Fruit fly (Drosophila melanogaster): Measurements from ENCODE around the gene Alms1a.

Alms1a gene

dm6 chrX:4627160-4627559, 8.6 kb downstream of the Alms1a start:
- TF ChIP-seq Eip78C (GFP tag) (peak; percentile 40), pdm3 (GFP tag; optimal IDR thresholded peaks at IDR 0.05) (no peak)

- TF ChIP-seq Hr39 (GFP tag; optimal IDR thresholded peaks at IDR 0.05) (no peak), CG9139 (GFP tag; optimal IDR thresholded peaks at IDR 0.05) (no peak), CG1621 (tag; optimal IDR thresholded peaks at IDR 0.05) (no peak), Gug (GFP tag; IDR thresholded peaks at IDR 0.05) (no peak), svp (GFP tag) (peak; percentile 38), dsx (GFP tag; optimal IDR thresholded peaks at IDR 0.05; ENCODE audit: poor library complexity, severe bottlenecking) (no peak), vri (GFP tag; optimal IDR thresholded peaks at IDR 0.05) (peak; percentile 6), spab (GFP tag; optimal IDR thresholded peaks at IDR 0.05) (no peak)
These were observed 16.9 kb downstream of the Alms1a start for dm6 chrX:4618869-4619268.

- TF ChIP-seq Ets21C (GFP tag; optimal IDR thresholded peaks at IDR 0.05) (peak; percentile 44), Met (GFP tag; optimal IDR thresholded peaks at IDR 0.05) (peak; percentile 61), Ets96B (tag; optimal IDR thresholded peaks at IDR 0.05) (no peak), acj6 (GFP tag; optimal IDR thresholded peaks at IDR 0.05) (peak; percentile 26), CG8119 (GFP tag; IDR thresholded peaks at IDR 0.05) (peak; percentile 53; the same call in 2 of the 3 replicates), salr (GFP tag; optimal IDR thresholded peaks at IDR 0.05) (no peak), CG6854 (GFP tag; optimal IDR thresholded peaks at IDR 0.05) (no peak), pdm3 (GFP tag; optimal IDR thresholded peaks at IDR 0.05) (peak; percentile 37), CG7368 (GFP tag; optimal IDR thresholded peaks at IDR 0.05) (peak; percentile 26), CG8632 (GFP tag; optimal IDR thresholded peaks at IDR 0.05) (peak; percentile 15), fd85E (GFP tag; optimal IDR thresholded peaks at IDR 0.05) (no peak), cyc (GFP tag; optimal IDR thresholded peaks at IDR 0.05) (peak; percentile 50), Sox14 (GFP tag; optimal IDR thresholded peaks at IDR 0.05) (peak; percentile 31), OdsH (GFP tag; optimal IDR thresholded peaks at IDR 0.05) (peak; percentile 28), CG6163 (GFP tag; IDR thresholded peaks at IDR 0.05) (peak; percentile 81), Sox15 (GFP tag; optimal IDR thresholded peaks at IDR 0.05) (no peak), CG31627 (GFP tag; optimal IDR thresholded peaks at IDR 0.05) (peak; percentile 65), Smox (GFP tag; optimal IDR thresholded peaks at IDR 0.05) (peak; percentile 47), dac (GFP tag; optimal IDR thresholded peaks at IDR 0.05) (no peak), CG11294 (GFP tag; IDR thresholded peaks at IDR 0.05) (no peak), vri (GFP tag; optimal IDR thresholded peaks at IDR 0.05) (no peak), CG6808 (GFP tag; optimal IDR thresholded peaks at IDR 0.05) (no peak), eg (GFP tag; IDR thresholded peaks at IDR 0.05) (peak; percentile 64; the same call in 2 of the 3 replicates), Gug (GFP tag; IDR thresholded peaks at IDR 0.05) (no peak), svp (GFP tag) (peak; percentile 87), achi (GFP tag; optimal IDR thresholded peaks at IDR 0.05) (no peak), Eip93F (GFP tag; optimal IDR thresholded peaks at IDR 0.05) (no peak), CG8319 (GFP tag; optimal IDR thresholded peaks at IDR 0.05) (peak; percentile 9), CG6276 (GFP tag; optimal IDR thresholded peaks at IDR 0.05) (peak; percentile 47), CG4318 (GFP tag; optimal IDR thresholded peaks at IDR 0.05) (no peak), CG34406 (GFP tag; optimal IDR thresholded peaks at IDR 0.05) (peak; percentile 7), esn (GFP tag; optimal IDR thresholded peaks at IDR 0.05) (peak; percentile 64), Lpt (GFP tag; optimal IDR thresholded peaks at IDR 0.05) (no peak), Blimp-1 (GFP tag; optimal IDR thresholded peaks at IDR 0.05) (peak; percentile 6), CG1621 (tag; optimal IDR thresholded peaks at IDR 0.05) (no peak), CG10669 (GFP tag; optimal IDR thresholded peaks at IDR 0.05) (no peak), CG11762 (GFP tag; optimal IDR thresholded peaks at IDR 0.05; ENCODE audit: insufficient read depth) (no peak), Hr39 (GFP tag; optimal IDR thresholded peaks at IDR 0.05) (peak; percentile 63), CG32006 (GFP tag; optimal IDR thresholded peaks at IDR 0.05) (peak; percentile 49), lz (GFP tag; optimal IDR thresholded peaks at IDR 0.05) (peak; percentile 61), Hr38 (GFP tag; optimal IDR thresholded peaks at IDR 0.05) (no peak), dsx (GFP tag; optimal IDR thresholded peaks at IDR 0.05; ENCODE audit: poor library complexity, severe bottlenecking) (peak; percentile 14), fd59A (GFP tag; optimal IDR thresholded peaks at IDR 0.05) (no peak)
These were observed 18.7 kb downstream of the Alms1a start, which contains the start of gene peb for dm6 chrX:4616865-4617669. Gene peb (plus strand): TSS chrX:4617564.

Data from whole organism, prepupa.